Fruit fly (Drosophila melanogaster): ENCODE data around the gene CG6204.

The CG6204 gene

DNA sequence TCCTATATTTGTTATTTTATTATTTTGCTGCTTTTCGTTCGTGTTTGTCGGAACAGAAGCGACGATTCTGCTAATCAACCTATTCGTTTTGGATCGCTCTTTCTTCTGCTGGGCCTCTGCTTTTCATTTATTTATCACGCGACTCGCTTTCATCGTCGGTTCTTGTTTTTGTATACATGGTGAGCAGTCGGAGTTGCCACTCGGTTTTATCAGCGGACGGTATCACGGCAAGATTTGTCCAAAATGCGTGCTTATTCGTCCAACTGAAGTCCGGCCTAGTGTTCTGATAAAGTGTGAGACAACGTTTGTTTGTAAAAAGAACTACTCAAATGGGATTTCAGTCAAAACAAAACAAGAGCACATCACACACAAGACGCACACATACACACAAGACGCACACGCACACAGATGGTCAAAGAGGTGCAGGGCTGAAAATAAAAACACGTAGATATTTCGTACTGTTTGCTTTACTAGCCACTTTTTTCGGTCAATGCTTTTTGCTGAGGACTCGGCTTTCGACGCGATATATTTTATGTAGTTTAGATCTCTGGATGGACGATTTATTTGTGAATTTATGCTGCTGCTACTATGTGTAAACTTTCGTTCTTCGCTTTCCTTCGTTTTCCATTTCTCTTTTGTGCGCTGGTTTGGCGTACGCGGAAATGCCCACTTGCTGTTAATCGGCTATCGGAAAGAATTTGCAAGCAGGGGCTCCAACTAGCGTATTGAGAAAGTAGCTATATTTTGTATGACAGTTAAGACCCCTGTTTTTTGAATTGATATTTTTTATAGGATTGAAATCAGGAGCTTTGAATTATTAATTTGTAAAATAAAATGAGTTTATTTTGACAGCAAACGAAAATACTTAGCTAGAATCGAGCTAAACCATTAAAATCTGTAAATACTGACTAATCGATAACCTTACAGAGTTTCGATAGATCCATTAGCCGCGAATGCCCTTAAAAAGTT lies 28.0 kb downstream of the CG6204 start, which contains the start of gene twin (continued):
- TF ChIP-seq Fer3 (tag; optimal IDR thresholded peaks at IDR 0.05) (peak; percentile 52), ssp (GFP tag; IDR thresholded peaks at IDR 0.05) (peak; percentile 35; the same call in 1 of the 2 replicates), MESR4 (GFP tag; optimal IDR thresholded peaks at IDR 0.05) (peak; percentile 64), Kr (GFP tag; optimal IDR thresholded peaks at IDR 0.05) (no peak), HmgZ (tag; optimal IDR thresholded peaks at IDR 0.05) (peak; percentile 47), wek (GFP tag; optimal IDR thresholded peaks at IDR 0.05) (no peak), Doc3 (GFP tag; IDR thresholded peaks at IDR 0.05; ENCODE audit: partially characterized antibody) (peak; percentile 63), CG4328 (GFP tag; optimal IDR thresholded peaks at IDR 0.05) (peak; percentile 5), CG14014 (GFP tag; IDR thresholded peaks at IDR 0.05) (peak; percentile 48; the same call in 1 of the 2 replicates), corto (GFP tag; optimal IDR thresholded peaks at IDR 0.05) (no peak), CG3163 (GFP tag; optimal IDR thresholded peaks at IDR 0.05) (peak; percentile 3), CG34224 (GFP tag; IDR thresholded peaks at IDR 0.05; ENCODE audit: partially characterized antibody) (peak; percentile 70), Meics (GFP tag; optimal IDR thresholded peaks at IDR 0.05) (peak; percentile 51), pzg (GFP tag; optimal IDR thresholded peaks at IDR 0.05) (peak; percentile 68), pan (optimal IDR thresholded peaks at IDR 0.05) (no peak), pan (GFP tag; optimal IDR thresholded peaks at IDR 0.05 in 1 of 2, IDR thresholded peaks at IDR 0.05 in 1 of 2) (no peak), trem (tag; optimal IDR thresholded peaks at IDR 0.05) (peak; percentile 99), tx (GFP tag; optimal IDR thresholded peaks at IDR 0.05) (peak; percentile 72), CG30403 (GFP tag; optimal IDR thresholded peaks at IDR 0.05) (peak; percentile 74), btn (GFP tag; optimal IDR thresholded peaks at IDR 0.05) (no peak), chn (GFP tag; optimal IDR thresholded peaks at IDR 0.05) (peak; percentile 74), Xrp1 (GFP tag; IDR thresholded peaks at IDR 0.05) (peak; percentile 61; the same call in 1 of the 2 replicates), mam (GFP tag; optimal IDR thresholded peaks at IDR 0.05) (peak; percentile 82), dpn (GFP tag; optimal IDR thresholded peaks at IDR 0.05) (peak; percentile 65 to 67), schlank (tag; optimal IDR thresholded peaks at IDR 0.05) (no peak), Nf-YC (tag; optimal IDR thresholded peaks at IDR 0.05) (peak; percentile 56), wdn (GFP tag; IDR thresholded peaks at IDR 0.05) (peak; percentile 29; the same call in 1 of the 2 replicates), CG13624 (GFP tag; optimal IDR thresholded peaks at IDR 0.05) (peak; percentile 58), CG14860 (GFP tag; IDR thresholded peaks at IDR 0.05; ENCODE audit: partially characterized antibody) (peak; percentile 67; the same call in 2 of the 3 replicates), vfl (GFP tag; optimal IDR thresholded peaks at IDR 0.05) (peak; percentile 59), disco-r (GFP tag; optimal IDR thresholded peaks at IDR 0.05) (no peak), CG16863 (GFP tag; optimal IDR thresholded peaks at IDR 0.05) (peak; percentile 44), exex (tag; optimal IDR thresholded peaks at IDR 0.05) (peak; percentile 29), CG17361 (GFP tag; IDR thresholded peaks at IDR 0.05) (peak; percentile 70), Vsx1 (GFP tag; optimal IDR thresholded peaks at IDR 0.05) (no peak), jigr1 (GFP tag; IDR thresholded peaks at IDR 0.05) (no peak), CG10979 (tag; optimal IDR thresholded peaks at IDR 0.05) (peak; percentile 39), run (tag; optimal IDR thresholded peaks at IDR 0.05) (no peak), bsh (GFP tag; optimal IDR thresholded peaks at IDR 0.05) (peak in 1 of 2 experiments; percentile 43), toy (GFP tag; IDR thresholded peaks at IDR 0.05) (no peak), tap (tag; optimal IDR thresholded peaks at IDR 0.05) (no peak), phol (tag; optimal IDR thresholded peaks at IDR 0.05) (peak; percentile 69), dan (GFP tag; IDR thresholded peaks at IDR 0.05) (no peak), stc (GFP tag; IDR thresholded peaks at IDR 0.05) (no peak; the same call in 1 of the 2 replicates), CG1832 (GFP tag; optimal IDR thresholded peaks at IDR 0.05) (no peak), CG12769 (tag; optimal IDR thresholded peaks at IDR 0.05) (no peak), CG18599 (GFP tag; optimal IDR thresholded peaks at IDR 0.05) (peak; percentile 53), CG15269 (tag; optimal IDR thresholded peaks at IDR 0.05) (peak; percentile 61)
